Fruit fly (Drosophila melanogaster) whole organism, embryonic: ENCODE results near the gene lectin-33A.

Experiments used
- C15 ChIP-seq: fragments of 200-800 bp; sonication (Bioruptor generic); IDR thresholded peaks from 3 replicates; pipeline ENCODE4 v1.3.6; 2022; ENCODE audit warnings: missing biosample characterization, missing genetic modification characterization
- CG11085 ChIP-seq: fragments of 200-800 bp; sonication (Bioruptor generic); IDR thresholded peaks from 2 replicates; pipeline ENCODE4 v1.3.6; 2022; ENCODE audit warnings: missing biosample characterization, missing genetic modification characterization
- CG11723 ChIP-seq: fragments of 200-800 bp; sonication (Bioruptor generic); optimal IDR thresholded peaks from 2 replicates; lab custom pipeline; 2017; ENCODE audit warnings: missing biosample characterization, mild to moderate bottlenecking, missing genetic modification characterization
- CG12769 ChIP-seq: fragments of 200-800 bp; sonication (Bioruptor generic); optimal IDR thresholded peaks from 2 replicates; lab custom pipeline; 2019; ENCODE audit warnings: missing biosample characterization, mild to moderate bottlenecking, missing genetic modification characterization, moderate library complexity
- CG13287 ChIP-seq: fragments of 200-800 bp; sonication (Bioruptor generic); IDR thresholded peaks from 2 replicates; pipeline ENCODE4 v1.3.6; 2022; ENCODE audit warnings: missing biosample characterization, missing genetic modification characterization; ENCODE audit not compliant: partially characterized antibody
- CG14667 ChIP-seq: fragments of 200-800 bp; sonication (Bioruptor generic); IDR thresholded peaks from 2 replicates; pipeline ENCODE4 v1.3.6; 2022; ENCODE audit warnings: missing biosample characterization, missing genetic modification characterization
- CG15011 ChIP-seq: fragments of 200-800 bp; sonication (Bioruptor generic); optimal IDR thresholded peaks from 3 replicates; lab custom pipeline; 2018; ENCODE audit warnings: missing biosample characterization, mild to moderate bottlenecking, missing genetic modification characterization
- CG15601 ChIP-seq: fragments of 200-800 bp; sonication (Bioruptor generic); optimal IDR thresholded peaks from 3 replicates; lab custom pipeline; 2019; ENCODE audit warnings: missing biosample characterization, mild to moderate bottlenecking, missing genetic modification characterization, moderate library complexity
- CG17912 ChIP-seq: fragments of 200-800 bp; sonication (Bioruptor generic); optimal IDR thresholded peaks from 2 replicates; lab custom pipeline; 2018; ENCODE audit warnings: missing biosample characterization, mild to moderate bottlenecking, missing genetic modification characterization
- CG18619 ChIP-seq: fragments of 200-800 bp; sonication (Bioruptor generic); optimal IDR thresholded peaks from 3 replicates; lab custom pipeline; 2017; ENCODE audit warnings: missing biosample characterization, mild to moderate bottlenecking, missing genetic modification characterization
- CG31365 ChIP-seq: fragments of 200-800 bp; sonication (Bioruptor generic); optimal IDR thresholded peaks from 2 replicates; lab custom pipeline; 2018; ENCODE audit warnings: missing biosample characterization, mild to moderate bottlenecking, missing genetic modification characterization
- CG32772 ChIP-seq: fragments of 200-800 bp; sonication (Bioruptor generic); IDR thresholded peaks from 2 replicates; pipeline ENCODE4 v1.3.6; 2022; ENCODE audit warnings: missing biosample characterization, missing genetic modification characterization
- CG3281 ChIP-seq: fragments of 200-800 bp; sonication (Bioruptor generic); optimal IDR thresholded peaks from 3 replicates; lab custom pipeline; 2017; ENCODE audit warnings: missing biosample characterization, mild to moderate bottlenecking, missing genetic modification characterization
- CG33213 ChIP-seq: fragments of 200-800 bp; sonication (Bioruptor generic); optimal IDR thresholded peaks from 3 replicates; lab custom pipeline; 2016; ENCODE audit warnings: missing biosample characterization, missing genetic modification characterization
- CG3726 ChIP-seq: fragments of 200-800 bp; sonication (Bioruptor generic); IDR thresholded peaks from 3 replicates; pipeline ENCODE4, ENCODE4 v1.3.6; 2022; ENCODE audit warnings: missing biosample characterization, missing genetic modification characterization
- CG43689 ChIP-seq: fragments of 200-800 bp; sonication (Bioruptor generic); IDR thresholded peaks from 2 replicates; pipeline ENCODE4 v1.3.6; 2022; ENCODE audit warnings: missing biosample characterization, missing genetic modification characterization
- CG5245 ChIP-seq: fragments of 200-800 bp; sonication (Bioruptor generic); optimal IDR thresholded peaks from 3 replicates; lab custom pipeline; 2016; ENCODE audit warnings: missing biosample characterization, missing genetic modification characterization
- CG6254 ChIP-seq: fragments of 200-800 bp; sonication (Bioruptor generic); optimal IDR thresholded peaks from 3 replicates; lab custom pipeline; 2017; ENCODE audit warnings: mild to moderate bottlenecking, missing biosample characterization, missing genetic modification reagents, missing genetic modification characterization
- CG8478 ChIP-seq: fragments of >200 bp; optimal IDR thresholded peaks from 2 replicates; lab custom pipeline; 2018
- CG9609 ChIP-seq: fragments of 200-800 bp; sonication (Bioruptor generic); optimal IDR thresholded peaks from 3 replicates; lab custom pipeline; 2016; ENCODE audit warnings: missing biosample characterization, missing genetic modification characterization
- Camta ChIP-seq: fragments of 200-800 bp; sonication (Bioruptor generic); optimal IDR thresholded peaks from 2 replicates; lab custom pipeline; 2016; ENCODE audit warnings: missing biosample characterization, missing genetic modification characterization
- CrebB ChIP-seq: fragments of 200-800 bp; sonication (Bioruptor generic); optimal IDR thresholded peaks from 3 replicates; lab custom pipeline; 2018; ENCODE audit warnings: missing biosample characterization, mild to moderate bottlenecking, missing genetic modification characterization
- Hr39 ChIP-seq: fragments of >200 bp; optimal IDR thresholded peaks from 2 replicates; lab custom pipeline; 2017
- Hr51 ChIP-seq, 2 experiments: fragments of 200-800 bp; sonication (Bioruptor generic); optimal IDR thresholded peaks; 2 replicates in 1 of 2; 3 replicates in 1 of 2; lab custom pipeline; 2016 to 2018; ENCODE audit warnings: missing biosample characterization in 2 of 2, missing genetic modification characterization in 2 of 2, mild to moderate bottlenecking in 1 of 2, moderate library complexity in 1 of 2
- Max ChIP-seq: fragments of 200-800 bp; sonication (Bioruptor generic); optimal IDR thresholded peaks from 2 replicates; lab custom pipeline; 2016; ENCODE audit warnings: missing biosample characterization, mild to moderate bottlenecking, missing genetic modification characterization
- Mrtf ChIP-seq: fragments of 200-800 bp; sonication (Bioruptor generic); IDR thresholded peaks from 3 replicates; pipeline ENCODE4 v1.3.6; 2022; ENCODE audit warnings: missing biosample characterization, missing genetic modification characterization
- NC2β ChIP-seq: fragments of 200-800 bp; sonication (Bioruptor generic); optimal IDR thresholded peaks from 2 replicates; lab custom pipeline; 2016; ENCODE audit warnings: missing biosample characterization, missing genetic modification characterization
- NfI ChIP-seq: fragments of 200-800 bp; sonication (Bioruptor generic); optimal IDR thresholded peaks from 3 replicates; lab custom pipeline; 2018; ENCODE audit warnings: missing biosample characterization, mild to moderate bottlenecking, missing genetic modification characterization, moderate library complexity
- ato ChIP-seq: fragments of 200-800 bp; sonication (Bioruptor generic); IDR thresholded peaks from 2 replicates; pipeline ENCODE4 v1.3.6; 2022; ENCODE audit warnings: missing biosample characterization, missing genetic modification characterization; ENCODE audit not compliant: partially characterized antibody
- bbx ChIP-seq: fragments of 200-800 bp; sonication (Bioruptor generic); IDR thresholded peaks from 2 replicates; pipeline ENCODE4 v1.3.6; 2022; ENCODE audit warnings: missing biosample characterization, missing genetic modification characterization; ENCODE audit not compliant: partially characterized antibody
- disco-r ChIP-seq: fragments of 200-800 bp; sonication (Bioruptor generic); optimal IDR thresholded peaks from 2 replicates; lab custom pipeline; 2016; ENCODE audit warnings: missing biosample characterization, missing genetic modification characterization
- dysf ChIP-seq: fragments of 200-800 bp; sonication (Bioruptor generic); IDR thresholded peaks from 3 replicates; pipeline ENCODE4 v1.3.6; 2022; ENCODE audit warnings: missing biosample characterization, missing genetic modification characterization
- eve ChIP-seq, 2 experiments: fragments of >200 bp; optimal IDR thresholded peaks; 2 replicates each; lab custom pipeline; 2017; ENCODE audit warnings: missing biosample characterization in 2 of 2, missing genetic modification characterization in 2 of 2
- fru ChIP-seq: fragments of >200 bp; optimal IDR thresholded peaks from 2 replicates; lab custom pipeline; 2017
- gro ChIP-seq: fragments of 200-800 bp; sonication (Bioruptor generic); optimal IDR thresholded peaks from 2 replicates; lab custom pipeline; 2016; ENCODE audit warnings: missing biosample characterization, missing genetic modification characterization
- gsb ChIP-seq: fragments of 200-800 bp; sonication (Bioruptor generic); IDR thresholded peaks from 2 replicates; pipeline ENCODE4 v1.3.6; 2022; ENCODE audit warnings: missing biosample characterization, missing genetic modification characterization
- inv ChIP-seq: fragments of 200-800 bp; sonication (Bioruptor generic); IDR thresholded peaks from 2 replicates; pipeline ENCODE4 v1.3.6; 2022; ENCODE audit warnings: missing biosample characterization, missing genetic modification characterization; ENCODE audit not compliant: partially characterized antibody
- klu ChIP-seq: fragments of 200-800 bp; sonication (Bioruptor generic); IDR thresholded peaks from 2 replicates; pipeline ENCODE4 v1.3.6; 2022; ENCODE audit warnings: missing biosample characterization, missing genetic modification characterization
- kni ChIP-seq: fragments of 200-800 bp; sonication (Bioruptor generic); optimal IDR thresholded peaks from 3 replicates; lab custom pipeline; 2017; ENCODE audit warnings: mild to moderate bottlenecking, missing biosample characterization, missing genetic modification reagents, missing genetic modification characterization
- pfk ChIP-seq: fragments of 200-800 bp; sonication (Bioruptor generic); optimal IDR thresholded peaks from 2 replicates; lab custom pipeline; 2018; ENCODE audit warnings: missing biosample characterization, mild to moderate bottlenecking, missing genetic modification characterization, moderate library complexity
- repo ChIP-seq: fragments of 200-800 bp; sonication (Bioruptor generic); optimal IDR thresholded peaks from 2 replicates; lab custom pipeline; 2016; ENCODE audit warnings: missing biosample characterization, missing genetic modification characterization
- seq ChIP-seq: fragments of 200-800 bp; sonication (Bioruptor generic); IDR thresholded peaks from 2 replicates; pipeline ENCODE4 v1.3.6; 2022; ENCODE audit warnings: missing biosample characterization, missing genetic modification characterization
- stwl ChIP-seq: fragments of 200-800 bp; sonication (Bioruptor generic); optimal IDR thresholded peaks from 3 replicates; lab custom pipeline; 2018; ENCODE audit warnings: missing biosample characterization, mild to moderate bottlenecking, missing genetic modification characterization, moderate library complexity
- tna ChIP-seq: fragments of 200-800 bp; sonication (Bioruptor generic); IDR thresholded peaks from 2 replicates; pipeline ENCODE4 v1.3.6; 2022; ENCODE audit warnings: missing biosample characterization, missing genetic modification characterization; ENCODE audit not compliant: partially characterized antibody
- trem ChIP-seq: fragments of 200-800 bp; optimal IDR thresholded peaks from 3 replicates; lab custom pipeline; 2019; ENCODE audit warnings: missing biosample characterization, mild to moderate bottlenecking, missing genetic modification characterization, moderate library complexity
- trh ChIP-seq: fragments of 200-800 bp; sonication (Bioruptor generic); optimal IDR thresholded peaks from 2 replicates; lab custom pipeline; 2016; ENCODE audit warnings: missing biosample characterization, missing genetic modification characterization
- twi ChIP-seq: fragments of 200-800 bp; optimal IDR thresholded peaks from 2 replicates; lab custom pipeline; 2019; ENCODE audit warnings: missing biosample characterization, mild to moderate bottlenecking, missing genetic modification characterization, moderate library complexity
- wdn ChIP-seq: fragments of 200-800 bp; sonication (Bioruptor generic); IDR thresholded peaks from 2 replicates; pipeline ENCODE4 v1.3.6; 2022; ENCODE audit warnings: missing biosample characterization, missing genetic modification characterization
- z ChIP-seq: fragments of 200-800 bp; sonication (Bioruptor generic); IDR thresholded peaks from 3 replicates; pipeline ENCODE4 v1.3.6; 2022; ENCODE audit warnings: missing biosample characterization, missing genetic modification characterization
- zf30C ChIP-seq: fragments of 200-800 bp; sonication (Bioruptor generic); optimal IDR thresholded peaks from 3 replicates; lab custom pipeline; 2018; ENCODE audit warnings: missing biosample characterization, mild to moderate bottlenecking, missing genetic modification characterization

Gene lectin-33A

dm6 chr2L:11003925-11004673 lies 2.2 kb downstream of the lectin-33A start, which contains the start of gene RpL9 (continued):
- no peak for TF ChIP-seq NfI (GFP tag; lab: Kevin White, UChicago)
- peak; percentile 57; the same call in 1 of the 2 replicates for TF ChIP-seq seq (GFP tag; lab: Robert Waterston, UW)
- peak; percentile 74 for TF ChIP-seq CG15011 (GFP tag; lab: Kevin White, UChicago)
- peak; percentile 69 for TF ChIP-seq CG18619 (GFP tag; lab: Kevin White, UChicago)
- no peak; the same call in 2 of the 3 replicates for TF ChIP-seq CG3726 (GFP tag; lab: Robert Waterston, UW)
- TF ChIP-seq CG33213 (GFP tag; lab: Kevin White, UChicago), result peak; percentile 75
- TF ChIP-seq inv (GFP tag; lab: Robert Waterston, UW), result no peak
- TF ChIP-seq Camta (GFP tag; lab: Kevin White, UChicago), result peak; percentile 70
- TF ChIP-seq CG11085 (GFP tag; lab: Robert Waterston, UW), result no peak
- peak; percentile 17 for TF ChIP-seq repo (GFP tag; lab: Kevin White, UChicago)
- no peak; the same call in 2 of the 3 replicates for TF ChIP-seq dysf
- no peak for TF ChIP-seq Mrtf (GFP tag; lab: Robert Waterston, UW)
- TF ChIP-seq bbx (GFP tag; lab: Robert Waterston, UW), result no peak
- no peak for TF ChIP-seq z (GFP tag; lab: Robert Waterston, UW)
- TF ChIP-seq CG43689 (GFP tag; lab: Robert Waterston, UW), result no peak
- TF ChIP-seq CG6254 (GFP tag; lab: Kevin White, UChicago), result peak; percentile 58
- no peak for TF ChIP-seq klu (GFP tag; lab: Robert Waterston, UW)
- TF ChIP-seq eve (GFP tag; optimal IDR thresholded peaks at IDR 0.05; lab: Kevin White, UChicago), result no peak
- no peak; the same call in 1 of the 2 replicates for TF ChIP-seq wdn (GFP tag; lab: Robert Waterston, UW)
- peak; percentile 61; the same call in 1 of the 3 replicates for TF ChIP-seq C15
- TF ChIP-seq trem (tag; lab: Kevin White, UChicago), result peak; percentile 39
- peak; percentile 88 for TF ChIP-seq CG3281
- TF ChIP-seq CG31365 (tag; lab: Kevin White, UChicago), result peak; percentile 80
- TF ChIP-seq CG12769, result peak; percentile 63
- peak in 1 of 2 experiments; percentile 55 for TF ChIP-seq Hr51 (GFP tag; optimal IDR thresholded peaks at IDR 0.05; lab: Kevin White, UChicago)
- TF ChIP-seq CG9609 (GFP tag; lab: Kevin White, UChicago), result peak; percentile 40
- no peak for TF ChIP-seq twi (tag; lab: Kevin White, UChicago)
- no peak for TF ChIP-seq CG32772 (GFP tag; lab: Robert Waterston, UW)
- TF ChIP-seq zf30C, result peak; percentile 37
- peak; percentile 87 for TF ChIP-seq NC2β
- peak; percentile 20 for TF ChIP-seq stwl
- no peak; the same call in 1 of the 2 replicates for TF ChIP-seq CG13287 (GFP tag; lab: Robert Waterston, UW)
- TF ChIP-seq CG11723 (GFP tag; lab: Kevin White, UChicago), result no peak
- TF ChIP-seq CrebB (tag; lab: Kevin White, UChicago), result peak; percentile 84
- peak; percentile 20 for TF ChIP-seq CG5245
- no peak for TF ChIP-seq Hr39 (lab: Kevin White, UChicago)
- no peak for TF ChIP-seq kni
- TF ChIP-seq disco-r (GFP tag; lab: Kevin White, UChicago), result peak; percentile 49
- peak; percentile 73 for TF ChIP-seq gro (GFP tag; lab: Kevin White, UChicago)
- TF ChIP-seq Max, result peak; percentile 74
- peak; percentile 74 for TF ChIP-seq pfk (GFP tag; lab: Kevin White, UChicago)
- TF ChIP-seq tna, result no peak
- TF ChIP-seq CG15601 (tag; lab: Kevin White, UChicago), result peak; percentile 53
- TF ChIP-seq CG8478, result no peak
- TF ChIP-seq ato, result no peak
- TF ChIP-seq trh (GFP tag; lab: Kevin White, UChicago), result peak; percentile 37
- TF ChIP-seq CG17912 (GFP tag; lab: Kevin White, UChicago), result peak; percentile 91
- peak; percentile 46; the same call in 1 of the 2 replicates for TF ChIP-seq gsb
- no peak for TF ChIP-seq CG14667 (GFP tag; lab: Robert Waterston, UW)
- no peak for TF ChIP-seq fru
